Worm (Caenorhabditis elegans) whole organism, late embryonic: Measurements from ENCODE around the gene srv-3.

Experiments
- ceh-31 ChIP-seq: sonication (generic microtip); optimal IDR thresholded peaks from 2 replicates; lab custom pipeline; 2016; ENCODE audit warnings: missing genetic modification characterization, missing compliant biosample characterization
- ceh-6 ChIP-seq: fragments of 200-800 bp; sonication (Bioruptor generic); optimal IDR thresholded peaks from 2 replicates; lab custom pipeline; 2018; ENCODE audit warnings: mild to moderate bottlenecking, missing genetic modification characterization, missing compliant biosample characterization
- ceh-9 ChIP-seq: sonication (generic microtip); optimal IDR thresholded peaks from 2 replicates; lab custom pipeline; 2016; ENCODE audit warnings: mild to moderate bottlenecking, missing genetic modification characterization, inconsistent platforms, missing compliant biosample characterization
- che-1 ChIP-seq: sonication (generic microtip); optimal IDR thresholded peaks from 2 replicates; lab custom pipeline; 2016; ENCODE audit warnings: mild to moderate bottlenecking, missing genetic modification characterization, missing compliant biosample characterization
- elt-4 ChIP-seq: sonication (generic microtip); optimal IDR thresholded peaks from 2 replicates; lab custom pipeline; 2016; ENCODE audit warnings: missing genetic modification characterization, missing compliant biosample characterization
- fkh-10 ChIP-seq: fragments of 150-350 bp; optimal IDR thresholded peaks from 2 replicates; lab custom pipeline; 2014; ENCODE audit warnings: missing biosample characterization, missing genetic modification reagents, missing genetic modification characterization
- nhr-11 ChIP-seq: fragments of 150-350 bp; optimal IDR thresholded peaks from 2 replicates; lab custom pipeline; 2014; ENCODE audit warnings: missing biosample characterization, missing genetic modification characterization
- pros-1 ChIP-seq: fragments of 150-350 bp; optimal IDR thresholded peaks from 2 replicates; lab custom pipeline; 2014; ENCODE audit warnings: missing biosample characterization, missing genetic modification reagents, missing genetic modification characterization
- rnt-1 ChIP-seq: sonication (generic microtip); optimal IDR thresholded peaks from 2 replicates; lab custom pipeline; 2016; ENCODE audit warnings: missing genetic modification characterization, missing compliant biosample characterization
- sox-2 ChIP-seq: fragments of 200-800 bp; sonication (Bioruptor generic); IDR thresholded peaks from 2 replicates; pipeline ENCODE4 v1.3.6; 2022; ENCODE audit warnings: missing genetic modification reagents, missing genetic modification characterization, missing compliant biosample characterization
- syd-9 ChIP-seq: sonication (generic microtip); optimal IDR thresholded peaks from 2 replicates; lab custom pipeline; 2016; ENCODE audit warnings: mild to moderate bottlenecking, missing genetic modification characterization, moderate library complexity, missing compliant biosample characterization
- tbx-2 ChIP-seq: sonication (generic microtip); optimal IDR thresholded peaks from 2 replicates; lab custom pipeline; 2016; ENCODE audit warnings: missing genetic modification characterization, missing compliant biosample characterization
- unc-55 ChIP-seq: sonication (generic microtip); optimal IDR thresholded peaks from 2 replicates; lab custom pipeline; 2017; ENCODE audit warnings: missing biosample characterization, missing genetic modification reagents, missing genetic modification characterization

DNA sequence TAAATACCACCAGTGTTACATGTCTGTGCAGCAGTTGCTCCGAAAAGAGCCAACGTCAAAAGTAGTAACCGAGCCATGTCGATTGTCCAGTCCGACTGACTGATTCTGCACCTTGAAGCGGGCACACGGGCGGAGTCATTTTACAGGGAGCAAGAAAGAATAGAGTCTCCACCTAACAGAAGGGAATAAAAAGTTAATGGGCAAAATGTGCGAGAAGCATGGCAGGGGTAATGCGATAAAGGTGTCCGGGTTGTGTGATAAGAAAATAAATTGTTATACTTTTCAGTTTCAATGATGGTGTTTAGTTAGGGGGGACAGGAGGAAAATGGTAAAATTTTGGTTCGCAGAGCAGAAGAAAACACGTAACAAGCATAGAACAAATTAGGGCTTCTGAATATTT is 46.5 kb upstream of the srv-3 start, which contains the start of gene clec-50:
- TF ChIP-seq ceh-6 (GFP tag; lab: Kevin White, UChicago): no peak
- no peak for TF ChIP-seq ceh-9 (tag; lab: Kevin White, UChicago)
- no peak for TF ChIP-seq tbx-2 (tag; lab: Kevin White, UChicago)
- TF ChIP-seq elt-4 (tag; lab: Kevin White, UChicago): no peak
- TF ChIP-seq fkh-10 (GFP tag; lab: Kevin White, UChicago): no peak
- no peak for TF ChIP-seq syd-9
- TF ChIP-seq sox-2 (GFP tag; lab: Robert Waterston, UW): no peak
- no peak for TF ChIP-seq pros-1
- no peak for TF ChIP-seq che-1 (tag; lab: Kevin White, UChicago)
- no peak for TF ChIP-seq ceh-31 (tag; lab: Kevin White, UChicago)
- TF ChIP-seq rnt-1 (tag; lab: Kevin White, UChicago): no peak
- no peak for TF ChIP-seq nhr-11
- no peak for TF ChIP-seq unc-55 (GFP tag; lab: Kevin White, UChicago)
